Fruit fly (Drosophila melanogaster) whole organism, embryonic: ENCODE results near the gene Taf8.
A peak's percentile ranks its signal among the peaks of the same experiment; 100 is the strongest.

Experiments
- Antp ChIP-seq: fragments of 200-800 bp; sonication (Bioruptor generic); optimal IDR thresholded peaks from 3 replicates; lab custom pipeline; 2016; ENCODE audit warnings: missing biosample characterization, missing genetic modification characterization
- CG10274 ChIP-seq: fragments of 200-800 bp; sonication (Bioruptor generic); optimal IDR thresholded peaks from 3 replicates; lab custom pipeline; 2017; ENCODE audit warnings: missing biosample characterization, mild to moderate bottlenecking, missing genetic modification characterization
- CG10431 ChIP-seq: fragments of 200-800 bp; sonication (Bioruptor generic); optimal IDR thresholded peaks from 3 replicates; lab custom pipeline; 2018; ENCODE audit warnings: missing biosample characterization, mild to moderate bottlenecking, missing genetic modification characterization
- CG11695 ChIP-seq: fragments of 200-800 bp; sonication (Bioruptor generic); IDR thresholded peaks from 3 replicates; pipeline ENCODE4 v1.3.6; 2022; ENCODE audit warnings: missing biosample characterization, missing genetic modification characterization
- CG13123 ChIP-seq: fragments of 200-800 bp; sonication (Bioruptor generic); optimal IDR thresholded peaks from 2 replicates; lab custom pipeline; 2016; ENCODE audit warnings: missing biosample characterization, missing genetic modification characterization
- CG13894 ChIP-seq: fragments of 200-800 bp; sonication (Bioruptor generic); optimal IDR thresholded peaks from 3 replicates; lab custom pipeline; 2018; ENCODE audit warnings: missing biosample characterization, mild to moderate bottlenecking, missing genetic modification characterization, moderate library complexity
- CG1602 ChIP-seq: fragments of 200-800 bp; sonication (Bioruptor generic); optimal IDR thresholded peaks from 3 replicates; lab custom pipeline; 2016; ENCODE audit warnings: missing biosample characterization, missing genetic modification characterization
- CG16863 ChIP-seq: fragments of 200-800 bp; sonication (Bioruptor generic); optimal IDR thresholded peaks from 3 replicates; lab custom pipeline; 2016; ENCODE audit warnings: missing biosample characterization, missing genetic modification characterization
- CG17361 ChIP-seq: fragments of 200-800 bp; sonication (Bioruptor generic); IDR thresholded peaks from 3 replicates; pipeline ENCODE4 v1.3.6; 2022; ENCODE audit warnings: missing biosample characterization, missing genetic modification characterization
- CG17385 ChIP-seq: fragments of 200-800 bp; sonication (Bioruptor generic); optimal IDR thresholded peaks from 3 replicates; lab custom pipeline; 2018; ENCODE audit warnings: missing biosample characterization, mild to moderate bottlenecking, missing genetic modification characterization
- CG17568 ChIP-seq: fragments of 200-800 bp; sonication (Bioruptor generic); optimal IDR thresholded peaks from 2 replicates; lab custom pipeline; 2018; ENCODE audit warnings: missing biosample characterization, mild to moderate bottlenecking, missing genetic modification characterization, moderate library complexity
- CG34376 ChIP-seq: fragments of 200-800 bp; sonication (Bioruptor generic); optimal IDR thresholded peaks from 2 replicates; lab custom pipeline; 2018; ENCODE audit warnings: missing biosample characterization, mild to moderate bottlenecking, missing genetic modification characterization
- CG42726 ChIP-seq: fragments of 200-800 bp; sonication (Bioruptor generic); IDR thresholded peaks from 2 replicates; pipeline ENCODE4 v1.3.6; 2022; ENCODE audit warnings: missing biosample characterization, missing genetic modification characterization; ENCODE audit not compliant: partially characterized antibody
- CG4617 ChIP-seq: fragments of 200-800 bp; sonication (Bioruptor generic); optimal IDR thresholded peaks from 3 replicates; lab custom pipeline; 2016; ENCODE audit warnings: missing biosample characterization, missing genetic modification characterization, borderline replicate concordance
- CG6175 ChIP-seq: fragments of 200-800 bp; sonication (Bioruptor generic); IDR thresholded peaks from 3 replicates; pipeline ENCODE4 v1.3.6; 2022; ENCODE audit warnings: missing biosample characterization, missing genetic modification characterization
- CG6765 ChIP-seq: fragments of 200-800 bp; sonication (Bioruptor generic); optimal IDR thresholded peaks from 3 replicates; lab custom pipeline; 2017; ENCODE audit warnings: missing biosample characterization, mild to moderate bottlenecking, missing genetic modification characterization
- CG6791 ChIP-seq: fragments of 200-800 bp; sonication (Bioruptor generic); IDR thresholded peaks from 3 replicates; pipeline ENCODE4 v1.3.6; 2022; ENCODE audit warnings: missing biosample characterization, missing genetic modification characterization; ENCODE audit not compliant: partially characterized antibody
- CG7271 ChIP-seq: fragments of 200-800 bp; sonication (Bioruptor generic); optimal IDR thresholded peaks from 2 replicates; lab custom pipeline; 2018; ENCODE audit warnings: missing biosample characterization, mild to moderate bottlenecking, missing genetic modification characterization, moderate library complexity
- CG7556 ChIP-seq: fragments of 200-800 bp; sonication (Bioruptor generic); optimal IDR thresholded peaks from 2 replicates; lab custom pipeline; 2017; ENCODE audit warnings: missing biosample characterization, mild to moderate bottlenecking, missing genetic modification characterization
- CG7928 ChIP-seq: fragments of 200-800 bp; sonication (Bioruptor generic); optimal IDR thresholded peaks from 2 replicates; lab custom pipeline; 2017; ENCODE audit warnings: missing biosample characterization, mild to moderate bottlenecking, missing genetic modification characterization
- CG8281 ChIP-seq: fragments of 200-800 bp; sonication (Bioruptor generic); optimal IDR thresholded peaks from 2 replicates; lab custom pipeline; 2018; ENCODE audit warnings: missing biosample characterization, mild to moderate bottlenecking, missing genetic modification characterization, moderate library complexity
- CG8388 ChIP-seq: fragments of 200-800 bp; sonication (Bioruptor generic); optimal IDR thresholded peaks from 2 replicates; lab custom pipeline; 2019; ENCODE audit warnings: missing biosample characterization, mild to moderate bottlenecking, missing genetic modification characterization, moderate library complexity
- Hr78 ChIP-seq, 2 experiments: fragments of 200-800 bp in 1 of 2; fragments of >200 bp in 1 of 2; sonication (Bioruptor generic) in 1 of 2; optimal IDR thresholded peaks; 2 replicates each; lab custom pipeline; 2017 to 2019; ENCODE audit warnings: missing biosample characterization in 2 of 2, missing genetic modification characterization in 2 of 2, mild to moderate bottlenecking in 1 of 2, moderate library complexity in 1 of 2
- Oaz ChIP-seq: fragments of 200-800 bp; sonication (Bioruptor generic); IDR thresholded peaks from 2 replicates; pipeline ENCODE4 v1.3.6; 2022; ENCODE audit warnings: missing biosample characterization, missing genetic modification characterization
- Ptx1 ChIP-seq: fragments of 200-800 bp; sonication (Bioruptor generic); IDR thresholded peaks from 2 replicates; pipeline ENCODE4 v1.3.6; 2022; ENCODE audit warnings: missing biosample characterization, missing genetic modification characterization
- Rfx ChIP-seq: fragments of 200-800 bp; sonication (Bioruptor generic); IDR thresholded peaks from 2 replicates; pipeline ENCODE4 v1.3.6; 2022; ENCODE audit warnings: missing biosample characterization, missing genetic modification characterization
- ara ChIP-seq: fragments of 200-800 bp; sonication (Bioruptor generic); IDR thresholded peaks from 2 replicates; pipeline ENCODE4 v1.3.6; 2022; ENCODE audit warnings: missing biosample characterization, missing genetic modification characterization
- ato ChIP-seq: fragments of 200-800 bp; sonication (Bioruptor generic); IDR thresholded peaks from 2 replicates; pipeline ENCODE4 v1.3.6; 2022; ENCODE audit warnings: missing biosample characterization, missing genetic modification characterization; ENCODE audit not compliant: partially characterized antibody
- bcd ChIP-seq: fragments of 200-800 bp; sonication (Bioruptor generic); optimal IDR thresholded peaks from 2 replicates; lab custom pipeline; 2017; ENCODE audit warnings: missing biosample characterization, mild to moderate bottlenecking, missing genetic modification characterization
- br ChIP-seq: fragments of >200 bp; optimal IDR thresholded peaks from 2 replicates; lab custom pipeline; 2017
- cas ChIP-seq: fragments of 200-800 bp; sonication (Bioruptor generic); IDR thresholded peaks from 2 replicates; pipeline ENCODE4 v1.3.6; 2022; ENCODE audit warnings: missing biosample characterization, missing genetic modification characterization
- ftz-f1 ChIP-seq: fragments of 200-800 bp; sonication (Bioruptor generic); optimal IDR thresholded peaks from 2 replicates; lab custom pipeline; 2016; ENCODE audit warnings: missing biosample characterization, missing genetic modification characterization
- gfzf ChIP-seq: fragments of 200-800 bp; sonication (Bioruptor generic); optimal IDR thresholded peaks from 2 replicates; lab custom pipeline; 2016; ENCODE audit warnings: missing biosample characterization, mild to moderate bottlenecking, missing genetic modification characterization, moderate library complexity
- insv ChIP-seq, 2 experiments: fragments of 200-800 bp; sonication (Bioruptor generic); optimal IDR thresholded peaks; 3 replicates each; lab custom pipeline; 2016 to 2018; ENCODE audit warnings: missing biosample characterization in 2 of 2, missing genetic modification characterization in 2 of 2
- jigr1 ChIP-seq: fragments of 200-800 bp; sonication (Bioruptor generic); IDR thresholded peaks from 3 replicates; pipeline ENCODE4 v1.3.6; 2022; ENCODE audit warnings: missing biosample characterization, missing genetic modification characterization
- jumu ChIP-seq: fragments of 200-800 bp; sonication (Bioruptor generic); optimal IDR thresholded peaks from 3 replicates; lab custom pipeline; 2016; ENCODE audit warnings: missing biosample characterization, missing genetic modification characterization
- kni ChIP-seq: fragments of 200-800 bp; sonication (Bioruptor generic); optimal IDR thresholded peaks from 3 replicates; lab custom pipeline; 2017; ENCODE audit warnings: mild to moderate bottlenecking, missing biosample characterization, missing genetic modification reagents, missing genetic modification characterization
- mam ChIP-seq: fragments of 200-800 bp; sonication (Bioruptor generic); optimal IDR thresholded peaks from 3 replicates; lab custom pipeline; 2016; ENCODE audit warnings: missing biosample characterization, missing genetic modification characterization
- nau ChIP-seq: fragments of 200-800 bp; sonication (Bioruptor generic); optimal IDR thresholded peaks from 3 replicates; lab custom pipeline; 2017; ENCODE audit warnings: missing biosample characterization, mild to moderate bottlenecking, missing genetic modification characterization, missing genetic modification reagents
- onecut ChIP-seq: fragments of 200-800 bp; sonication (Bioruptor generic); IDR thresholded peaks from 2 replicates; pipeline ENCODE4 v1.3.6; 2022; ENCODE audit warnings: missing biosample characterization, missing genetic modification characterization
- org-1 ChIP-seq: fragments of 200-800 bp; sonication (Bioruptor generic); optimal IDR thresholded peaks from 2 replicates; lab custom pipeline; 2017; ENCODE audit warnings: missing biosample characterization, missing genetic modification characterization
- pum ChIP-seq: fragments of 200-800 bp; sonication (Bioruptor generic); optimal IDR thresholded peaks from 2 replicates; lab custom pipeline; 2016; ENCODE audit warnings: missing biosample characterization, missing genetic modification characterization
- row ChIP-seq: fragments of 200-800 bp; sonication (Bioruptor generic); IDR thresholded peaks from 3 replicates; pipeline ENCODE4 v1.3.6; 2022; ENCODE audit warnings: missing biosample characterization, missing genetic modification characterization
- sc ChIP-seq, 3 experiments: fragments of >200 bp in 2 of 3; fragments of 200-800 bp in 1 of 3; sonication (Bioruptor generic) in 1 of 3; optimal IDR thresholded peaks; 2 replicates in 2 of 3; 3 replicates in 1 of 3; lab custom pipeline; 2017; ENCODE audit warnings: mild to moderate bottlenecking in 1 of 3, missing biosample characterization in 1 of 3, missing genetic modification characterization in 1 of 3, missing genetic modification reagents in 1 of 3
- sima ChIP-seq: fragments of 200-800 bp; sonication (Bioruptor generic); optimal IDR thresholded peaks from 2 replicates; lab custom pipeline; 2016; ENCODE audit warnings: missing biosample characterization, missing genetic modification characterization
- slbo ChIP-seq: fragments of 200-800 bp; sonication (Bioruptor generic); IDR thresholded peaks from 2 replicates; pipeline ENCODE4 v1.3.6; 2022; ENCODE audit warnings: missing biosample characterization, missing genetic modification characterization
- slou ChIP-seq: fragments of 200-800 bp; sonication (Bioruptor generic); optimal IDR thresholded peaks from 3 replicates; lab custom pipeline; 2016; ENCODE audit warnings: missing biosample characterization, missing genetic modification characterization
- slp2 ChIP-seq: fragments of 200-800 bp; sonication (Bioruptor generic); optimal IDR thresholded peaks from 2 replicates; lab custom pipeline; 2016; ENCODE audit warnings: missing biosample characterization, missing genetic modification characterization
- sr ChIP-seq: fragments of 200-800 bp; sonication (Bioruptor generic); IDR thresholded peaks from 3 replicates; pipeline ENCODE4 v1.3.6; 2022; ENCODE audit warnings: missing biosample characterization, missing genetic modification characterization
- ssp ChIP-seq: fragments of 200-800 bp; sonication (Bioruptor generic); IDR thresholded peaks from 2 replicates; pipeline ENCODE4 v1.3.6; 2022; ENCODE audit warnings: missing biosample characterization, missing genetic modification characterization
- wor ChIP-seq: fragments of 200-800 bp; sonication (Bioruptor generic); IDR thresholded peaks from 2 replicates; pipeline ENCODE4 v1.3.6; 2022; ENCODE audit warnings: missing biosample characterization, missing genetic modification characterization

The Taf8 gene

DNA sequence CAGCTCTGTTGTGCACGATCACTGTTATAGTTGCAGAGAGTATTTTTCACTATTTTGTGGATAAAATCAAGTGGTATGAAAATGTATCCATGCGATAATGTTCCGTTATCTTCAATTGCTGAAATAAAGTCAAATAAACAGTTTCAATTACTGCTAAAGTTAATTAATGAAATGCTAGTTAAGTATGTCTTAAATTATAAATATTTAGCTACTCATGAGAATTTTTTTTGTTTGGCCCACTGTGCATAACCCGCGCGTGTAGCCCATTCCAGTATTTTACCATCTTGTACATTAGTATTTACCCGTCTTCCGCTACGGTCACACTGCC is 16.3 kb upstream of the Taf8 start, which contains the start of gene Ada3 (continued):
- TF ChIP-seq pum (peak; percentile 71), Rfx (peak; percentile 79; the same call in 1 of the 2 replicates), Ptx1 (GFP tag; lab: Robert Waterston, UW) (peak; percentile 75), CG8281 (peak; percentile 6), CG7928 (GFP tag; lab: Kevin White, UChicago) (peak; percentile 21), CG16863 (GFP tag; lab: Kevin White, UChicago) (peak; percentile 77), CG10431 (no peak), CG1602 (peak; percentile 67), mam (peak; percentile 83), Oaz (GFP tag; lab: Robert Waterston, UW) (peak; percentile 57), nau (GFP tag; lab: Kevin White, UChicago) (peak; percentile 44), CG6175 (GFP tag; lab: Robert Waterston, UW) (0 out of 3 replicates have a peak, but pooled peaks have one; percentile 31), ftz-f1 (GFP tag; lab: Kevin White, UChicago) (no peak), CG6765 (GFP tag; lab: Kevin White, UChicago) (peak; percentile 48), ato (GFP tag; lab: Robert Waterston, UW) (no peak), CG4617 (GFP tag; lab: Kevin White, UChicago) (peak; percentile 79), CG8388 (peak; percentile 54), cas (GFP tag; lab: Robert Waterston, UW) (no peak), CG13894 (tag; lab: Kevin White, UChicago) (peak; percentile 15), jigr1 (GFP tag; lab: Robert Waterston, UW) (no peak), slp2 (GFP tag; lab: Kevin White, UChicago) (peak; percentile 5), row (GFP tag; lab: Robert Waterston, UW) (peak; percentile 88), ara (GFP tag; lab: Robert Waterston, UW) (no peak), CG13123 (peak; percentile 34), CG11695 (GFP tag; lab: Robert Waterston, UW) (peak; percentile 54; the same call in 1 of the 3 replicates), insv (GFP tag; optimal IDR thresholded peaks at IDR 0.05; lab: Kevin White, UChicago) (peak in 1 of 2 experiments; percentile 29), CG34376 (peak; percentile 39), slbo (GFP tag; lab: Robert Waterston, UW) (peak; percentile 76), CG7556 (GFP tag; lab: Kevin White, UChicago) (peak; percentile 68), CG7271 (tag; lab: Kevin White, UChicago) (no peak), sr (GFP tag; lab: Robert Waterston, UW) (no peak), onecut (GFP tag; lab: Robert Waterston, UW) (peak; percentile 37; the same call in 1 of the 2 replicates), wor (GFP tag; lab: Robert Waterston, UW) (no peak), gfzf (peak; percentile 78), ssp (GFP tag; lab: Robert Waterston, UW) (peak; percentile 47), CG10274 (peak; percentile 28), CG42726 (no peak), slou (peak; percentile 78), bcd (GFP tag; lab: Kevin White, UChicago) (peak; percentile 79), br (no peak), CG17568 (GFP tag; lab: Kevin White, UChicago) (no peak), CG6791 (no peak), Antp (GFP tag; lab: Kevin White, UChicago) (peak; percentile 65), CG17385 (GFP tag; lab: Kevin White, UChicago) (peak; percentile 57), jumu (GFP tag; lab: Kevin White, UChicago) (peak; percentile 79), org-1 (GFP tag; lab: Kevin White, UChicago) (peak; percentile 53), Hr78 (GFP tag; optimal IDR thresholded peaks at IDR 0.05; lab: Kevin White, UChicago) (no peak), sc (optimal IDR thresholded peaks at IDR 0.05; lab: Kevin White, UChicago) (no peak), sc (GFP tag; optimal IDR thresholded peaks at IDR 0.05; lab: Kevin White, UChicago) (peak; percentile 28), kni (GFP tag; lab: Kevin White, UChicago) (no peak), CG17361 (GFP tag; lab: Robert Waterston, UW) (peak; percentile 79), sima (GFP tag; lab: Kevin White, UChicago) (no peak)
